Worm (Caenorhabditis elegans): ENCODE data around the gene arrd-10.

ce11 chrII:12921478-12921877 is 18.4 kb upstream of the arrd-10 start:
- no peak for TF ChIP-seq nhr-85 (tag)
- no peak for TF ChIP-seq nhr-47 (tag; optimal IDR thresholded peaks at IDR 0.05)
- no peak for TF ChIP-seq lin-15B (tag; optimal IDR thresholded peaks at IDR 0.05)
- TF ChIP-seq zag-1 (tag; optimal IDR thresholded peaks at IDR 0.05) = no peak
- TF ChIP-seq aly-2 (tag; optimal IDR thresholded peaks at IDR 0.05) = no peak
